Fruit fly (Drosophila melanogaster) whole organism: ENCODE measurements around the gene CG33764.

Experiments
- CG8478 ChIP-seq: fragments of >200 bp; optimal IDR thresholded peaks from 2 replicates; lab custom pipeline; 2018; ENCODE audit warnings: inconsistent platforms
- Dll ChIP-seq: fragments of >200 bp; optimal IDR thresholded peaks from 2 replicates; lab custom pipeline; 2017
- pan ChIP-seq: fragments of >200 bp; optimal IDR thresholded peaks from 2 replicates; lab custom pipeline; 2017
- psq ChIP-seq: fragments of >200 bp; optimal IDR thresholded peaks from 2 replicates; lab custom pipeline; 2017
- usp ChIP-seq: fragments of >200 bp; optimal IDR thresholded peaks from 2 replicates; lab custom pipeline; 2017; ENCODE audit warnings: missing biosample characterization, missing genetic modification characterization, mixed read lengths

DNA sequence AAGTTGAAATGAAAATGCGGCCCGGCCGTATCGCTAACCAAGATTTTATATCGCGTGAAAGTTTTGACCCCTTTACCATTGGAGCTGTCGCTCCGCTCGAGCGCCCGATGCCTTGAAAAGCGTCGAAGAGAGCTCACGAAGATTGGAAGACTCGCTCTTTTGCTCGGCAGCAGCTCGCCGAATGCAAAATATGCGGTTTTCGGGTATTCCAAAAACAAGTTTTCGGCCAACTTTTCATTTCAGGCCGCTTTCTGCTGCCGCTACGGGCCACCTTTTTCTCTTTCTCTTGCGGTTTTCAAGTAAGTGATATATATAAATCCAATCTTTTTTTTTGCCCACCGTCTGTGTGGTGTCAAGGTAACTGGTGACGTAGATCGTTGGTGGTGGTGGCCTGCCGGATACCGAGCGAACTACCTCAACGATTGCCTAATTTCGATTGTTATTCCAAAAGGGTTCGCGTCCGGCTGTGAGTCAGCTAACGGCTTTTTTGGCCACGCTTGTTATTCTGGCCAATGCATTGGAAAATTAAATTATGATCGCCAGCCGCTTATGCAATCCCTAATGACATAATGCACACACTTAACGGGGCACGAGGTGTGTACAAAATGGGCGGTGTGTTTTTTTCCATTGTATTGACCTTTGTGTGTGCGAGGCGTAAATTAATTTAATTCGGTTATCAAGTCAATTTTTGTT lies 40.5 kb upstream of the CG33764 start, which contains the start of gene dyl:
- no peak for TF ChIP-seq Dll
- TF ChIP-seq CG8478 (lab: Kevin White, UChicago) = no peak
- no peak for TF ChIP-seq usp (GFP tag; lab: Kevin White, UChicago)
- TF ChIP-seq pan = no peak
- no peak for TF ChIP-seq psq (lab: Kevin White, UChicago)
